Worm (Caenorhabditis elegans) whole organism, L4 larva: ENCODE results near the gene cpr-6.

ENCODE experiments used
- F26F4.8 ChIP-seq: fragments of 200-800 bp; sonication (Bioruptor generic); conservative IDR thresholded peaks from 2 replicates; pipeline ENCODE4 v1.3.6; 2022; ENCODE audit warnings: missing genetic modification characterization, missing compliant biosample characterization
- T20F7.1 ChIP-seq: fragments of 200-800 bp; sonication (Bioruptor generic); optimal IDR thresholded peaks from 2 replicates; lab custom pipeline; 2018; ENCODE audit warnings: mild to moderate bottlenecking, missing genetic modification characterization, missing compliant biosample characterization
- Y75B8A.6 ChIP-seq: fragments of 200-800 bp; sonication (Bioruptor generic); IDR thresholded peaks from 2 replicates; pipeline ENCODE4 v1.3.6; 2022; ENCODE audit warnings: missing genetic modification reagents, missing genetic modification characterization, missing compliant biosample characterization
- ZK546.5 ChIP-seq, 2 experiments: sonication (generic microtip); optimal IDR thresholded peaks; 2 replicates each; lab custom pipeline; 2017; ENCODE audit warnings: missing biosample characterization in 2 of 2, missing genetic modification characterization in 2 of 2
- aha-1 ChIP-seq: fragments of 150-350 bp; peaks from one replicate; lab custom pipeline; 2014; ENCODE audit warnings: missing biosample characterization, missing genetic modification characterization
- aly-2 ChIP-seq: sonication (generic microtip); optimal IDR thresholded peaks from 2 replicates; lab custom pipeline; 2018; ENCODE audit warnings: missing biosample characterization, missing genetic modification characterization
- ama-1 ChIP-seq: fragments of 150-350 bp; optimal IDR thresholded peaks from 2 replicates; lab custom pipeline; 2014; ENCODE audit warnings: inconsistent platforms, mixed read lengths
- arid-1 ChIP-seq: fragments of 200-800 bp; sonication (Bioruptor generic); conservative IDR thresholded peaks from 2 replicates; pipeline ENCODE4 v1.3.6; 2022; ENCODE audit warnings: missing genetic modification reagents, missing genetic modification characterization, missing compliant biosample characterization
- attf-4 ChIP-seq: sonication (generic microtip); optimal IDR thresholded peaks from 3 replicates; lab custom pipeline; 2017; ENCODE audit warnings: missing biosample characterization, missing genetic modification characterization
- ceh-20 ChIP-seq: fragments of 200-800 bp; sonication (Bioruptor generic); IDR thresholded peaks from 2 replicates; pipeline ENCODE4 v1.3.6; 2022; ENCODE audit warnings: missing genetic modification reagents, missing genetic modification characterization, missing compliant biosample characterization
- ceh-82 ChIP-seq: sonication (generic microtip); optimal IDR thresholded peaks from 2 replicates; lab custom pipeline; 2017; ENCODE audit warnings: missing biosample characterization, missing genetic modification characterization
- ces-1 ChIP-seq: fragments of 150-350 bp; sonication (generic microtip); optimal IDR thresholded peaks from 4 replicates; lab custom pipeline; 2014; ENCODE audit warnings: missing biosample characterization, missing genetic modification reagents, missing genetic modification characterization
- daf-16 ChIP-seq, 3 experiments: sonication (generic microtip); optimal IDR thresholded peaks; 2 replicates each; lab custom pipeline; 2016 to 2017; ENCODE audit warnings: missing genetic modification characterization in 3 of 3, missing genetic modification reagents in 3 of 3, mild to moderate bottlenecking in 2 of 3, missing compliant biosample characterization in 2 of 3, missing biosample characterization in 1 of 3, moderate library complexity in 1 of 3
- dmd-6 ChIP-seq: fragments of 200-800 bp; sonication (Bioruptor generic); IDR thresholded peaks from 2 replicates; pipeline ENCODE4 v1.3.6; 2022; ENCODE audit warnings: missing genetic modification reagents, missing genetic modification characterization, missing compliant biosample characterization
- dmd-9 ChIP-seq: fragments of 200-800 bp; sonication (Bioruptor generic); IDR thresholded peaks from 2 replicates; pipeline ENCODE4 v1.3.6; 2022; ENCODE audit warnings: missing genetic modification reagents, missing genetic modification characterization, missing compliant biosample characterization
- dpl-1 ChIP-seq: fragments of 150-350 bp; optimal IDR thresholded peaks from 2 replicates; lab custom pipeline; 2014; ENCODE audit warnings: missing biosample characterization, missing genetic modification reagents, missing genetic modification characterization
- egl-27 ChIP-seq: sonication (generic microtip); optimal IDR thresholded peaks from 3 replicates; lab custom pipeline; 2017; ENCODE audit warnings: missing biosample characterization, missing genetic modification reagents, missing genetic modification characterization
- egl-43 ChIP-seq: fragments of 200-800 bp; sonication (Bioruptor generic); IDR thresholded peaks from 2 replicates; pipeline ENCODE4 v1.3.6; 2022; ENCODE audit warnings: missing genetic modification reagents, missing genetic modification characterization, missing compliant biosample characterization
- fos-1 ChIP-seq: fragments of 150-350 bp; optimal IDR thresholded peaks from 2 replicates; lab custom pipeline; 2014; ENCODE audit warnings: missing biosample characterization, missing genetic modification characterization
- gei-8 ChIP-seq: fragments of 200-800 bp; sonication (Bioruptor generic); optimal IDR thresholded peaks from 2 replicates; lab custom pipeline; 2018; ENCODE audit warnings: mild to moderate bottlenecking, missing genetic modification characterization, missing compliant biosample characterization
- hlh-11 ChIP-seq: fragments of 200-800 bp; sonication (Bioruptor generic); optimal IDR thresholded peaks from 2 replicates; lab custom pipeline; 2018; ENCODE audit warnings: mild to moderate bottlenecking, missing genetic modification characterization, missing compliant biosample characterization
- hlh-30 ChIP-seq: sonication (generic microtip); optimal IDR thresholded peaks from 2 replicates; lab custom pipeline; 2017; ENCODE audit warnings: antibody characterized with exemption, mild to moderate bottlenecking, missing genetic modification characterization, missing compliant biosample characterization; ENCODE audit not compliant: insufficient read depth
- lim-7 ChIP-seq: fragments of 200-800 bp; sonication (Bioruptor generic); IDR thresholded peaks from 2 replicates; pipeline ENCODE4 v1.3.6; 2022; ENCODE audit warnings: missing genetic modification characterization, missing compliant biosample characterization
- lin-1 ChIP-seq: fragments of 200-800 bp; sonication (Bioruptor generic); IDR thresholded peaks from 2 replicates; pipeline ENCODE4 v1.3.6; 2022; ENCODE audit warnings: missing genetic modification reagents, missing genetic modification characterization, missing compliant biosample characterization
- lin-13 ChIP-seq: fragments of 150-350 bp; optimal IDR thresholded peaks from 2 replicates; lab custom pipeline; 2014; ENCODE audit warnings: missing biosample characterization, missing genetic modification reagents, missing genetic modification characterization
- lin-29 ChIP-seq: fragments of 200-800 bp; sonication (Bioruptor generic); IDR thresholded peaks from 2 replicates; pipeline ENCODE4 v1.3.6; 2022; ENCODE audit warnings: missing genetic modification reagents, missing genetic modification characterization, missing compliant biosample characterization
- lin-39 ChIP-seq: fragments of 150-350 bp; optimal IDR thresholded peaks from 2 replicates; lab custom pipeline; 2014; ENCODE audit warnings: missing biosample characterization, missing genetic modification reagents, missing genetic modification characterization
- lir-3 ChIP-seq: sonication (generic microtip); optimal IDR thresholded peaks from 2 replicates; lab custom pipeline; 2016; ENCODE audit warnings: mild to moderate bottlenecking, missing genetic modification characterization, missing compliant biosample characterization
- lsy-2 ChIP-seq, 2 experiments: fragments of 150-350 bp in 1 of 2; sonication (generic microtip) in 1 of 2; optimal IDR thresholded peaks; 2 replicates each; lab custom pipeline; 2014 to 2017; ENCODE audit warnings: missing biosample characterization in 2 of 2, missing genetic modification characterization in 2 of 2
- madf-9 ChIP-seq: fragments of 200-800 bp; sonication (Bioruptor generic); conservative IDR thresholded peaks from 2 replicates; pipeline ENCODE4 v1.3.6; 2022; ENCODE audit warnings: missing genetic modification reagents, missing genetic modification characterization, missing compliant biosample characterization
- mep-1 ChIP-seq: fragments of 150-350 bp; sonication (generic microtip); optimal IDR thresholded peaks from 3 replicates; lab custom pipeline; 2014; ENCODE audit warnings: missing biosample characterization, missing genetic modification characterization
- mes-2 ChIP-seq: sonication (generic microtip); optimal IDR thresholded peaks from 2 replicates; lab custom pipeline; 2016; ENCODE audit warnings: missing genotype, mild to moderate bottlenecking, missing genetic modification characterization, missing compliant biosample characterization; ENCODE audit not compliant: poor library complexity, severe bottlenecking
- nhr-11 ChIP-seq: fragments of 150-350 bp; optimal IDR thresholded peaks from 2 replicates; lab custom pipeline; 2014; ENCODE audit warnings: missing biosample characterization, missing genetic modification characterization
- nhr-28 ChIP-seq: fragments of 150-350 bp; optimal IDR thresholded peaks from 2 replicates; lab custom pipeline; 2014; ENCODE audit warnings: missing biosample characterization, missing genetic modification characterization
- nhr-41 ChIP-seq: fragments of 200-800 bp; sonication (Bioruptor generic); IDR thresholded peaks from 2 replicates; pipeline ENCODE4 v1.3.6; 2022; ENCODE audit warnings: missing genetic modification reagents, missing genetic modification characterization, missing compliant biosample characterization
- nhr-42 ChIP-seq: fragments of 200-800 bp; sonication (Bioruptor generic); IDR thresholded peaks from 2 replicates; pipeline ENCODE4 v1.3.6; 2022; ENCODE audit warnings: missing genetic modification characterization, missing compliant biosample characterization
- nhr-48 ChIP-seq: sonication (generic microtip); optimal IDR thresholded peaks from 2 replicates; lab custom pipeline; 2016; ENCODE audit warnings: mild to moderate bottlenecking, missing genetic modification characterization, missing compliant biosample characterization
- nhr-76 ChIP-seq: fragments of 150-350 bp; optimal IDR thresholded peaks from 2 replicates; lab custom pipeline; 2014; ENCODE audit warnings: missing biosample characterization, missing genetic modification characterization
- pha-4 ChIP-seq, 2 experiments: fragments of 150-350 bp in 1 of 2; fragments of 200-800 bp in 1 of 2; sonication (Bioruptor generic) in 1 of 2; IDR thresholded peaks in 1 of 2; optimal IDR thresholded peaks in 1 of 2; 2 replicates each; pipeline versions ENCODE4 v1.3.6 to Lab custom; 2014 to 2022; ENCODE audit warnings: missing genetic modification characterization in 2 of 2, missing genetic modification reagents in 2 of 2, missing biosample characterization in 1 of 2, missing compliant biosample characterization in 1 of 2
- rbr-2 ChIP-seq: sonication (generic microtip); optimal IDR thresholded peaks from 2 replicates; lab custom pipeline; 2016; ENCODE audit warnings: missing genotype, missing genetic modification characterization, missing compliant biosample characterization
- saeg-2 ChIP-seq: fragments of 200-800 bp; sonication (Bioruptor generic); IDR thresholded peaks from 2 replicates; pipeline ENCODE4 v1.3.6; 2022; ENCODE audit warnings: missing genetic modification reagents, missing genetic modification characterization, missing compliant biosample characterization
- spr-1 ChIP-seq: sonication (generic microtip); optimal IDR thresholded peaks from 2 replicates; lab custom pipeline; 2016; ENCODE audit warnings: mild to moderate bottlenecking, missing genetic modification characterization, missing compliant biosample characterization
- unc-39 ChIP-seq: sonication (generic microtip); optimal IDR thresholded peaks from 2 replicates; lab custom pipeline; 2017; ENCODE audit warnings: missing biosample characterization, missing genetic modification characterization
- zag-1 ChIP-seq: fragments of 150-350 bp; optimal IDR thresholded peaks from 2 replicates; lab custom pipeline; 2014; ENCODE audit warnings: missing biosample characterization, missing genetic modification characterization
- zfp-2 ChIP-seq: sonication (generic microtip); optimal IDR thresholded peaks from 2 replicates; lab custom pipeline; 2016; ENCODE audit warnings: mild to moderate bottlenecking, missing genetic modification characterization, missing compliant biosample characterization
- zip-11 ChIP-seq: fragments of 200-800 bp; sonication (Bioruptor generic); IDR thresholded peaks from 2 replicates; pipeline ENCODE4 v1.3.6; 2022; ENCODE audit warnings: missing genetic modification characterization, missing compliant biosample characterization
- ztf-11 ChIP-seq: fragments of 150-350 bp; optimal IDR thresholded peaks from 2 replicates; lab custom pipeline; 2014; ENCODE audit warnings: missing biosample characterization, missing genetic modification characterization
- ztf-7 ChIP-seq: fragments of 150-350 bp; optimal IDR thresholded peaks from 2 replicates; lab custom pipeline; 2014; ENCODE audit warnings: missing biosample characterization, missing genetic modification characterization

The cpr-6 gene

DNA sequence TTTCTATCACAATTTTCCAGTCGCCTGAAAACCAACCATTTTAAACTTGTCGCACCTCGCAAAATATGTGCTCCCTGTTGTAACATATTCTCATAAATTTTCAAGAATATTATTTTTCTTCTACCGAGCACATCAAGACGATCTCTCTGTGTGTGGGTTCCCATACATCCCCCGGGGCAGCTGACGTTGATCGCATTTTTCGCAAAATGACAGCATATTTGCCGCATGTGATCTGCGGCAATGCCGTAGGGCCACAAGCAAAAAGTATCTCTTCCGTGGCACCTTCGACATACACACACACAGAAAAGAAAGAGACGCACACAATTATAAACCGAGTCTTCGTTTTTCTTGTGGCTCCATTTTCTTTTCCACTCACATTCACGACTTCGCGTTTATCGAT lies 15.3 kb upstream of the cpr-6 start:
- TF ChIP-seq daf-16 (GFP tag; optimal IDR thresholded peaks at IDR 0.05; lab: Kevin White, UChicago) (peak in 1 of 2 experiments; percentile 63), daf-16 (tag; optimal IDR thresholded peaks at IDR 0.05; lab: Kevin White, UChicago) (no peak), nhr-11 (peak; percentile 51), lin-13 (GFP tag; lab: Kevin White, UChicago) (no peak), aha-1 (peak; percentile 95), hlh-30 (tag; lab: Kevin White, UChicago) (peak; percentile 29)

DNA sequence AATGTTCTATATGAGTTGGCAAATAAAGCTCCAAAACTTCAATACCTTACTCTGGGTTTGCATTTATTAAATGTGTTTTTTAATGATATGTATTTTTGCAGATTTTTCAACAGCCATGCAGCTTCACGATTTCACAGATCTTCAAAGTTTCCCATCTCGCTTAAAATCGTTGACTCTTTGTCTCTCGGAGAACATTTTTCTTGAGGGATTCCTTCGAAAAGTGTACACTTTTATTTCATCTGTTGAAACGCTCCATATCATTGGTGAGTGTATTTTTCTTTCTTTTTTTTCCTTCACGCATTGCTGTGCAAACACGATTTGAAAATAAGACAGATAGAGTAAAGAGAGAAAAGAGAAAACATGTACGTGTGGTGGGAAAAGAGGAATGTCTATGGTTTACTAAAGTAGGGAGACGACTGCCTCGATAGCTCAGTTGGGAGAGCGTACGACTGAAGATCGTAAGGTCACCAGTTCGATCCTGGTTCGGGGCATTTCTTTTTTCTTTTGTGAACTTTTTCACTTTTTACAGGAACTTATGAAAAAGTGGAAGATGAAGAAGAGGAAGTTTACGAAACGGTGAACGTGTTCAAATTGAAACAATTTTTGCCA lies 13.7 kb upstream of the cpr-6 start:
- TF ChIP-seq zag-1 (no peak), egl-43 (no peak; the same call in 1 of the 2 replicates), fos-1 (tag; lab: Kevin White, UChicago) (no peak), nhr-48 (tag; lab: Kevin White, UChicago) (peak; percentile 68), mep-1 (peak; percentile 83), hlh-11 (tag; lab: Kevin White, UChicago) (peak; percentile 52), lin-39 (tag; lab: Kevin White, UChicago) (no peak), ceh-82 (tag; lab: Kevin White, UChicago) (no peak), rbr-2 (tag; lab: Kevin White, UChicago) (peak; percentile 68), ceh-20 (GFP tag; lab: Robert Waterston, UW) (peak; percentile 79), lsy-2 (tag; optimal IDR thresholded peaks at IDR 0.05; lab: Kevin White, UChicago) (no peak), lin-29 (GFP tag; lab: Robert Waterston, UW) (no peak), nhr-41 (GFP tag; lab: Robert Waterston, UW) (peak; percentile 59; the same call in 1 of the 2 replicates), spr-1 (tag; lab: Kevin White, UChicago) (peak; percentile 49), zfp-2 (tag; lab: Kevin White, UChicago) (no peak), hlh-30 (tag; lab: Kevin White, UChicago) (peak; percentile 79), ces-1 (GFP tag; lab: Kevin White, UChicago) (peak; percentile 30), nhr-42 (GFP tag; lab: Robert Waterston, UW) (no peak; the same call in 1 of the 2 replicates), lim-7 (GFP tag; lab: Robert Waterston, UW) (peak; percentile 97), F26F4.8 (peak; percentile 94), T20F7.1 (GFP tag; lab: Kevin White, UChicago) (peak; percentile 57), pha-4 (GFP tag; IDR thresholded peaks at IDR 0.05; lab: Robert Waterston, UW) (peak; percentile 95), pha-4 (tag; optimal IDR thresholded peaks at IDR 0.05; lab: Kevin White, UChicago) (no peak), gei-8 (GFP tag; lab: Kevin White, UChicago) (peak; percentile 81), aha-1 (no peak), Y75B8A.6 (GFP tag; lab: Robert Waterston, UW) (peak; percentile 81; the same call in 1 of the 2 replicates), aly-2 (no peak), dmd-6 (peak; percentile 76; the same call in 1 of the 2 replicates), arid-1 (GFP tag; lab: Robert Waterston, UW) (peak; percentile 96), saeg-2 (GFP tag; lab: Robert Waterston, UW) (peak; percentile 84), lin-1 (GFP tag; lab: Robert Waterston, UW) (peak; percentile 91), zip-11 (0 out of 2 replicates have a peak, but pooled peaks have one; percentile 52), attf-4 (no peak), egl-27 (no peak), nhr-76 (tag; lab: Kevin White, UChicago) (no peak), ztf-7 (tag; lab: Kevin White, UChicago) (peak; percentile 60), madf-9 (GFP tag; lab: Robert Waterston, UW) (peak; percentile 91), dmd-9 (peak; percentile 82), dpl-1 (GFP tag; lab: Kevin White, UChicago) (no peak), nhr-28 (tag; lab: Kevin White, UChicago) (no peak), unc-39 (tag; lab: Kevin White, UChicago) (no peak), ztf-11 (tag; lab: Kevin White, UChicago) (no peak), mes-2 (tag; lab: Kevin White, UChicago) (peak; percentile 87), ama-1 (lab: Kevin White, UChicago) (no peak), lir-3 (tag; lab: Kevin White, UChicago) (peak; percentile 37), ZK546.5 (tag; optimal IDR thresholded peaks at IDR 0.05; lab: Kevin White, UChicago) (no peak)
